Worm (Caenorhabditis elegans) whole organism, L1 larva: ENCODE measurements around the gene F43C11.12.

Experiments
- C04F5.9 ChIP-seq: sonication (generic microtip); optimal IDR thresholded peaks from 2 replicates; lab custom pipeline; 2016; ENCODE audit warnings: missing genetic modification characterization, missing compliant biosample characterization
- C16A3.4 ChIP-seq: fragments of 150-350 bp; optimal IDR thresholded peaks from 2 replicates; lab custom pipeline; 2014; ENCODE audit warnings: missing biosample characterization, missing genetic modification characterization
- Y116A8C.19 ChIP-seq: sonication (generic microtip); optimal IDR thresholded peaks from 2 replicates; lab custom pipeline; 2016; ENCODE audit warnings: missing compliant biosample characterization, missing genetic modification characterization, borderline replicate concordance
- alr-1 ChIP-seq: fragments of 200-800 bp; sonication (Bioruptor generic); optimal IDR thresholded peaks from 2 replicates; lab custom pipeline; 2018; ENCODE audit warnings: borderline replicate concordance, mild to moderate bottlenecking, missing genetic modification characterization, missing compliant biosample characterization
- ceh-90 ChIP-seq: sonication (generic microtip); optimal IDR thresholded peaks from 2 replicates; lab custom pipeline; 2016; ENCODE audit warnings: missing genetic modification characterization, missing compliant biosample characterization
- dpl-1 ChIP-seq, 3 experiments: fragments of 150-350 bp in 2 of 3; sonication (generic microtip) in 1 of 3; optimal IDR thresholded peaks; 2 replicates each; lab custom pipeline; 2014 to 2017; ENCODE audit warnings: missing biosample characterization in 3 of 3, missing genetic modification characterization in 3 of 3, missing genetic modification reagents in 3 of 3
- dsc-1 ChIP-seq: sonication (generic microtip); optimal IDR thresholded peaks from 2 replicates; lab custom pipeline; 2016; ENCODE audit warnings: mild to moderate bottlenecking, missing genetic modification characterization, missing compliant biosample characterization
- efl-1 ChIP-seq, 4 experiments: fragments of 150-350 bp; optimal IDR thresholded peaks in 3 of 4; peaks in 1 of 4; 1 replicate in 1 of 4; 2 replicates in 3 of 4; lab custom pipeline; 2014; ENCODE audit warnings: missing biosample characterization in 2 of 4, missing genetic modification characterization in 2 of 4, missing genetic modification reagents in 2 of 4
- egl-27 ChIP-seq, 2 experiments: fragments of 150-350 bp in 1 of 2; sonication (generic microtip); optimal IDR thresholded peaks; 3 replicates each; lab custom pipeline; 2017 to 2018; ENCODE audit warnings: missing biosample characterization in 2 of 2, missing genetic modification characterization in 2 of 2, missing genetic modification reagents in 2 of 2
- fkh-4 ChIP-seq: sonication (generic microtip); optimal IDR thresholded peaks from 2 replicates; lab custom pipeline; 2016; ENCODE audit warnings: missing compliant biosample characterization, missing genetic modification characterization, borderline replicate concordance
- fkh-8 ChIP-seq: sonication (generic microtip); optimal IDR thresholded peaks from 2 replicates; lab custom pipeline; 2016; ENCODE audit warnings: mild to moderate bottlenecking, missing genetic modification characterization, missing compliant biosample characterization
- fos-1 ChIP-seq: fragments of 150-350 bp; optimal IDR thresholded peaks from 2 replicates; lab custom pipeline; 2014; ENCODE audit warnings: missing biosample characterization, missing genetic modification characterization
- hlh-17 ChIP-seq: fragments of 200-800 bp; sonication (Bioruptor generic); optimal IDR thresholded peaks from 2 replicates; lab custom pipeline; 2018; ENCODE audit warnings: missing genetic modification characterization, mild to moderate bottlenecking, missing compliant biosample characterization, moderate library complexity, borderline replicate concordance
- irx-1 ChIP-seq: sonication (generic microtip); optimal IDR thresholded peaks from 2 replicates; lab custom pipeline; 2016; ENCODE audit warnings: missing genetic modification characterization, missing compliant biosample characterization
- isw-1 ChIP-seq: fragments of 200-800 bp; sonication (Bioruptor generic); IDR thresholded peaks from 2 replicates; pipeline ENCODE4 v1.3.6; 2022; ENCODE audit warnings: missing genetic modification characterization, missing compliant biosample characterization
- lin-13 ChIP-seq: fragments of 150-350 bp; optimal IDR thresholded peaks from 2 replicates; lab custom pipeline; 2014; ENCODE audit warnings: missing biosample characterization, missing genetic modification reagents, missing genetic modification characterization
- lin-39 ChIP-seq: fragments of 150-350 bp; optimal IDR thresholded peaks from 2 replicates; lab custom pipeline; 2014; ENCODE audit warnings: missing biosample characterization, missing genetic modification reagents, missing genetic modification characterization
- lir-3 ChIP-seq: sonication (generic microtip); optimal IDR thresholded peaks from 2 replicates; lab custom pipeline; 2016; ENCODE audit warnings: mild to moderate bottlenecking, missing genetic modification characterization, moderate library complexity, missing compliant biosample characterization; ENCODE audit not compliant: poor library complexity
- lsy-2 ChIP-seq, 2 experiments: fragments of 150-350 bp; optimal IDR thresholded peaks; 2 replicates each; lab custom pipeline; 2014; ENCODE audit warnings: missing biosample characterization in 2 of 2, missing genetic modification characterization in 2 of 2
- nhr-19 ChIP-seq: fragments of 200-800 bp; sonication (Bioruptor generic); conservative IDR thresholded peaks from 2 replicates; pipeline ENCODE4 v1.3.6; 2022; ENCODE audit warnings: missing genetic modification characterization, missing compliant biosample characterization
- nhr-28 ChIP-seq: fragments of 150-350 bp; optimal IDR thresholded peaks from 2 replicates; lab custom pipeline; 2014; ENCODE audit warnings: missing biosample characterization, missing genetic modification characterization
- nhr-77 ChIP-seq: fragments of 150-350 bp; optimal IDR thresholded peaks from 2 replicates; lab custom pipeline; 2014; ENCODE audit warnings: missing biosample characterization, missing genetic modification characterization
- nhr-84 ChIP-seq: sonication (generic microtip); optimal IDR thresholded peaks from 2 replicates; lab custom pipeline; 2017; ENCODE audit warnings: missing biosample characterization, missing genetic modification characterization
- nhr-90 ChIP-seq: sonication (generic microtip); optimal IDR thresholded peaks from 2 replicates; lab custom pipeline; 2016; ENCODE audit warnings: mild to moderate bottlenecking, missing genetic modification characterization, missing compliant biosample characterization; ENCODE audit not compliant: poor library complexity
- pax-3 ChIP-seq: fragments of 200-800 bp; sonication (Bioruptor generic); optimal IDR thresholded peaks from 2 replicates; lab custom pipeline; 2018; ENCODE audit warnings: mild to moderate bottlenecking, missing genetic modification characterization, moderate library complexity, missing compliant biosample characterization
- pqm-1 ChIP-seq: sonication (generic microtip); optimal IDR thresholded peaks from 3 replicates; lab custom pipeline; 2017; ENCODE audit warnings: missing biosample characterization, missing genetic modification characterization
- snu-23 ChIP-seq: sonication (generic microtip); optimal IDR thresholded peaks from 2 replicates; lab custom pipeline; 2016; ENCODE audit warnings: missing genetic modification characterization, missing compliant biosample characterization
- sox-4 ChIP-seq: sonication (generic microtip); optimal IDR thresholded peaks from 2 replicates; lab custom pipeline; 2016; ENCODE audit warnings: missing genetic modification characterization, missing compliant biosample characterization
- sup-37 ChIP-seq: fragments of 200-800 bp; sonication (Bioruptor generic); optimal IDR thresholded peaks from 2 replicates; lab custom pipeline; 2018; ENCODE audit warnings: mild to moderate bottlenecking, missing genetic modification characterization, missing compliant biosample characterization
- tbx-2 ChIP-seq: sonication (generic microtip); optimal IDR thresholded peaks from 2 replicates; lab custom pipeline; 2016; ENCODE audit warnings: missing genetic modification characterization, missing compliant biosample characterization
- unc-30 ChIP-seq: sonication (generic microtip); optimal IDR thresholded peaks from 2 replicates; lab custom pipeline; 2017; ENCODE audit warnings: missing biosample characterization, missing genetic modification characterization
- unc-62 ChIP-seq: fragments of 150-350 bp; optimal IDR thresholded peaks from 2 replicates; lab custom pipeline; 2014; ENCODE audit warnings: missing biosample characterization, missing genetic modification reagents, missing genetic modification characterization
- unc-86 ChIP-seq: sonication (generic microtip); optimal IDR thresholded peaks from 2 replicates; lab custom pipeline; 2016; ENCODE audit warnings: missing genetic modification characterization, missing compliant biosample characterization
- vab-15 ChIP-seq: sonication (generic microtip); optimal IDR thresholded peaks from 2 replicates; lab custom pipeline; 2017; ENCODE audit warnings: missing genotype, mild to moderate bottlenecking, missing genetic modification characterization, missing compliant biosample characterization
- xbp-1 ChIP-seq: sonication (generic microtip); optimal IDR thresholded peaks from 2 replicates; lab custom pipeline; 2016; ENCODE audit warnings: missing genetic modification characterization, missing compliant biosample characterization
- zip-4 ChIP-seq: fragments of 200-800 bp; sonication (Bioruptor generic); optimal IDR thresholded peaks from 2 replicates; lab custom pipeline; 2018; ENCODE audit warnings: mild to moderate bottlenecking, missing genetic modification characterization, moderate library complexity, missing compliant biosample characterization

F43C11.12 gene

DNA sequence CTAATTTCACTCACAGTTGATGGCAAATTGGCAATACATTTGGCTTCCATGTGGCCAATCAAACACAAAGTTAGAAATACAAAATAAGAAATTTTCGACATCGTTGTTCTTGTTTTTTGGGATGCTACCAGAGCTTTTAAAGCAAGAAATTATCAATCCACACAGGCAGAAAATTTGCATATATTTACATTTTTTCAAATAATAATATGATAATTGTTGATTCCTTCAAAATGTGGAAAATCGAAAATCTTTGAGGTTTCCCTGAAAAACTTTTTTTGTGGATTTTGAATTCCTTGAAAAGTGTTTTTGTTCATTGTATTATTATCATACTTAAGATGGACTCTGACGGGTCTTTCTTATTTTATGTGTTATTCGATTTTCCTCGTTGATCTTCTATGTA, 24.4 kb upstream of the F43C11.12 start, which contains the start of gene F16G10.10:
Gene F16G10.10 (minus strand): TSS at position 101 of the 400 bp plus-strand sequence.
- TF ChIP-seq lir-3 (tag; lab: Kevin White, UChicago) (no peak), fkh-4 (tag; lab: Kevin White, UChicago) (no peak), sup-37 (GFP tag; lab: Kevin White, UChicago) (no peak), Y116A8C.19 (tag; lab: Kevin White, UChicago) (no peak), lsy-2 (tag; optimal IDR thresholded peaks at IDR 0.05; lab: Kevin White, UChicago) (no peak), egl-27 (tag; optimal IDR thresholded peaks at IDR 0.05; lab: Kevin White, UChicago) (no peak), unc-30 (no peak), tbx-2 (no peak), snu-23 (GFP tag; lab: Kevin White, UChicago) (no peak), zip-4 (GFP tag; lab: Kevin White, UChicago) (no peak), ceh-90 (tag; lab: Kevin White, UChicago) (no peak), vab-15 (tag; lab: Kevin White, UChicago) (no peak), pqm-1 (tag; lab: Kevin White, UChicago) (no peak), irx-1 (no peak), C16A3.4 (no peak), fos-1 (tag; lab: Kevin White, UChicago) (no peak), nhr-28 (tag; lab: Kevin White, UChicago) (no peak), isw-1 (GFP tag; lab: Robert Waterston, UW) (no peak), efl-1 (optimal IDR thresholded peaks at IDR 0.05; lab: Kevin White, UChicago) (no peak), efl-1 (GFP tag; optimal IDR thresholded peaks at IDR 0.05 in 1 of 2; lab: Kevin White, UChicago) (no peak)

DNA sequence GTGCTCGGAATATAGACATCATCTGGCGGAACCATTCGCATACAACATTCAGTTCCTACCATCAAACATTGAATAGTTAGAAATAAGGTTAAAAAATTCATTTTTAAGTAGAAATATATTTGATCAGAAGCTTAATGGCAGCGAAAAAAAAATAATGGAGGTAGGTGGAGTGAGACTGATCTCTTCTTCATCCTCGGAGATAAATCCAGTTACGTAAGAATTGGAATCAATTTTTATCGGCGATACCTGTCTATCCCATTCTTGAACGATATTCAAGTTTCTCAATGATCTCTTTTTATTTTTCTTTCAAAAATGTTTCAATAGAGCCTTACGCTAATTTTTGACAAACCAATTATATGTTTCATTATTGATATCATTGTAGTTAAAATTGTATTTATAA, 19.0 kb upstream of the F43C11.12 start, which contains the start of gene F16G10.9:
Gene F16G10.9 (minus strand): TSS at position 101 of the 400 bp plus-strand sequence.
- no peak for TF ChIP-seq alr-1 (tag; lab: Kevin White, UChicago)
- no peak for TF ChIP-seq nhr-19 (GFP tag; lab: Robert Waterston, UW)
- no peak for TF ChIP-seq efl-1 (optimal IDR thresholded peaks at IDR 0.05; lab: Kevin White, UChicago)
- no peak for TF ChIP-seq efl-1 (GFP tag; optimal IDR thresholded peaks at IDR 0.05 in 1 of 2; lab: Kevin White, UChicago)

DNA sequence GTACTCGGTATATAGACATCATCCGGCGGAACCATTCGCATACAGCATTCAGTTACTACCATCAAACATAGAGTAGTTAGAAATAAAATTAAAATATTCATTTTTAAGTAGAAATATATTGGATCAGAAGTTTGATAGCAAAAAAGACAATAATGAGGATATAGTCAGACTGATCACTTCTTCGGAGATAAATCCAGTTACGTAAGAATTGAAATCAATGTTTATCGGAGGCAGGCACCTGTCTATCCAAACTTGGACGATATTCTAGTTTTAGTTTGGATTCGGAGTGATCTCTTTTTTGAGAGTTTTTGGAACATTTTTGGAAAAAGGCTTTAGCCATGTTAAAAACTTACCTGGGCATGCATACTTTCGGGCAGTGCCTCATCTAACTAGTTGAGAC, 16.8 kb upstream of the F43C11.12 start, which contains the start of gene F16G10.8:
Gene F16G10.8 (minus strand): TSS at position 101 of the 400 bp plus-strand sequence.
- TF ChIP-seq unc-62 (GFP tag; lab: Kevin White, UChicago) (no peak), nhr-19 (GFP tag; lab: Robert Waterston, UW) (no peak), C04F5.9 (tag; lab: Kevin White, UChicago) (no peak), xbp-1 (tag; lab: Kevin White, UChicago) (no peak), egl-27 (tag; optimal IDR thresholded peaks at IDR 0.05; lab: Kevin White, UChicago) (no peak), lir-3 (tag; lab: Kevin White, UChicago) (no peak), nhr-84 (tag; lab: Kevin White, UChicago) (no peak), dpl-1 (GFP tag; optimal IDR thresholded peaks at IDR 0.05; lab: Kevin White, UChicago) (no peak), lin-39 (tag; lab: Kevin White, UChicago) (no peak), nhr-90 (tag; lab: Kevin White, UChicago) (no peak), pax-3 (no peak), fkh-8 (tag; lab: Kevin White, UChicago) (no peak), sox-4 (no peak), nhr-77 (no peak), unc-86 (tag; lab: Kevin White, UChicago) (no peak), fkh-4 (tag; lab: Kevin White, UChicago) (no peak), lin-13 (GFP tag; lab: Kevin White, UChicago) (no peak), C16A3.4 (no peak), dsc-1 (tag; lab: Kevin White, UChicago) (no peak), hlh-17 (GFP tag; lab: Kevin White, UChicago) (no peak)
